Fruit fly (Drosophila melanogaster): ENCODE results near the gene pic.
A peak's percentile ranks its signal among the peaks of the same experiment; 100 is the strongest.

The pic gene

DNA sequence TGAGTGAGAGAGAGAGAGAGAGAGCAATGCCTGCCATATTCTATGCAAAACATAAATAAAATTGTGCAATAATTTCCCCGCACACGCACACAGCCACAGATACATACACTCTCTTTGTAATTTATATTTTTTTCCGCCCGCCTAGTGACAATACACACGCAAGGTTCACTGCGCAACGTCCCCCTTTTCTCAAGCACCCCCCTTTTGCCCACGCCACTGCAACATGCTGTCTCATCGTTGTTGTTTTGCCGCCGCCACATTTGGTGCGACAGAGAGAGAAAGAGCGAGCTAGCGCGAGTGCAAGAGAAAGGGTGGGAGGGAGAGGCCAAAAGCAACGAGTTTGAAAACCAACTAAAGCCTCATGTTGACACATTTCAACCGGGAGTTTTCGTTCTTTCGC, 39.7 kb upstream of the pic start (continued):
- TF ChIP-seq lbe (GFP tag; optimal IDR thresholded peaks at IDR 0.05) = peak; percentile 76
- TF ChIP-seq ash1 (GFP tag; optimal IDR thresholded peaks at IDR 0.05) = peak; percentile 78
- TF ChIP-seq croc (GFP tag; conservative IDR thresholded peaks at IDR 0.05) = peak; percentile 24; the same call in 2 of the 3 replicates
- no peak for TF ChIP-seq lov (optimal IDR thresholded peaks at IDR 0.05)
- 0 out of 3 replicates have a peak, but pooled peaks have one; percentile 57 for TF ChIP-seq lov (GFP tag; IDR thresholded peaks at IDR 0.05)
- peak; percentile 39 for TF ChIP-seq nerfin-1 (tag; optimal IDR thresholded peaks at IDR 0.05)
- TF ChIP-seq gro (GFP tag; optimal IDR thresholded peaks at IDR 0.05) = peak; percentile 61
- peak; percentile 72 for TF ChIP-seq chn (GFP tag; optimal IDR thresholded peaks at IDR 0.05)
- peak; percentile 40 for TF ChIP-seq pum (GFP tag; optimal IDR thresholded peaks at IDR 0.05)
- no peak for TF ChIP-seq Taf1 (GFP tag; IDR thresholded peaks at IDR 0.05)
- TF ChIP-seq cad (GFP tag; optimal IDR thresholded peaks at IDR 0.05) = no peak
- peak; percentile 66 for TF ChIP-seq eyg (GFP tag; optimal IDR thresholded peaks at IDR 0.05)
- TF ChIP-seq Hr78 (GFP tag; optimal IDR thresholded peaks at IDR 0.05) = peak in 1 of 2 experiments; percentile 11
- TF ChIP-seq Dfd (GFP tag; optimal IDR thresholded peaks at IDR 0.05) = no peak
- TF ChIP-seq Fer1 (GFP tag; optimal IDR thresholded peaks at IDR 0.05) = peak; percentile 50
- peak; percentile 62 for TF ChIP-seq org-1 (GFP tag; optimal IDR thresholded peaks at IDR 0.05)
- peak; percentile 75 for TF ChIP-seq nom (GFP tag; optimal IDR thresholded peaks at IDR 0.05)
- TF ChIP-seq amos (GFP tag; IDR thresholded peaks at IDR 0.05; ENCODE audit: partially characterized antibody) = no peak
- no peak for TF ChIP-seq CG6683 (GFP tag; optimal IDR thresholded peaks at IDR 0.05)
- TF ChIP-seq Ets65A (GFP tag) = peak; percentile 62
- TF ChIP-seq Atf3 (GFP tag; optimal IDR thresholded peaks at IDR 0.05) = peak; percentile 21
- peak; percentile 24 for TF ChIP-seq Jarid2 (GFP tag; optimal IDR thresholded peaks at IDR 0.05)
- peak; percentile 51 for TF ChIP-seq CG31224 (GFP tag; IDR thresholded peaks at IDR 0.05)
- peak; percentile 29 for TF ChIP-seq schlank (tag; optimal IDR thresholded peaks at IDR 0.05)
- TF ChIP-seq Atf6 (GFP tag; IDR thresholded peaks at IDR 0.05) = peak; percentile 46; the same call in 1 of the 2 replicates
- TF ChIP-seq tx (GFP tag; optimal IDR thresholded peaks at IDR 0.05) = peak; percentile 21
- TF ChIP-seq GATAe (GFP tag; conservative IDR thresholded peaks at IDR 0.05) = no peak
- TF ChIP-seq Eip74EF (GFP tag; optimal IDR thresholded peaks at IDR 0.05) = no peak
- 0 out of 2 replicates have a peak, but pooled peaks have one; percentile 31 for TF ChIP-seq CG4730 (GFP tag; IDR thresholded peaks at IDR 0.05)
- 0 out of 3 replicates have a peak, but pooled peaks have one; percentile 34 for TF ChIP-seq CG11695 (GFP tag; IDR thresholded peaks at IDR 0.05)
- TF ChIP-seq CG13296 (GFP tag; optimal IDR thresholded peaks at IDR 0.05) = peak; percentile 30
- no peak for TF ChIP-seq CG6854 (GFP tag; optimal IDR thresholded peaks at IDR 0.05)
- TF ChIP-seq CG31365 (tag; optimal IDR thresholded peaks at IDR 0.05) = no peak
- peak; percentile 45; the same call in 1 of the 2 replicates for TF ChIP-seq wor (GFP tag; IDR thresholded peaks at IDR 0.05)
- TF ChIP-seq pros (GFP tag; optimal IDR thresholded peaks at IDR 0.05) = peak; percentile 29
- TF ChIP-seq Sry-δ (GFP tag; optimal IDR thresholded peaks at IDR 0.05) = peak; percentile 30
- TF ChIP-seq lab (GFP tag; optimal IDR thresholded peaks at IDR 0.05) = peak; percentile 77
- TF ChIP-seq CG7556 (GFP tag; optimal IDR thresholded peaks at IDR 0.05) = peak; percentile 19
- TF ChIP-seq CG8359 (GFP tag; optimal IDR thresholded peaks at IDR 0.05; ENCODE audit: borderline replicate concordance) = no peak
- TF ChIP-seq CG8478 (optimal IDR thresholded peaks at IDR 0.05) = peak; percentile 89
- TF ChIP-seq ase (GFP tag; IDR thresholded peaks at IDR 0.05) = peak; percentile 69; the same call in 2 of the 3 replicates
- TF ChIP-seq CG34224 (GFP tag; IDR thresholded peaks at IDR 0.05; ENCODE audit: partially characterized antibody) = no peak
- TF ChIP-seq CG3995 (GFP tag; optimal IDR thresholded peaks at IDR 0.05) = no peak
- TF ChIP-seq HLH3B (GFP tag; IDR thresholded peaks at IDR 0.05) = peak; percentile 72
- TF ChIP-seq oc (tag; optimal IDR thresholded peaks at IDR 0.05) = peak; percentile 58
- peak; percentile 60 for TF ChIP-seq H2.0 (GFP tag; IDR thresholded peaks at IDR 0.05)
- peak; percentile 77 for TF ChIP-seq Ptx1 (GFP tag; IDR thresholded peaks at IDR 0.05)
- TF ChIP-seq Hsf (GFP tag; optimal IDR thresholded peaks at IDR 0.05) = peak; percentile 44
- TF ChIP-seq ftz-f1 (GFP tag; optimal IDR thresholded peaks at IDR 0.05) = peak; percentile 48
- no peak for TF ChIP-seq yki (optimal IDR thresholded peaks at IDR 0.05)
- TF ChIP-seq CG6272 (GFP tag; IDR thresholded peaks at IDR 0.05) = no peak; the same call in 1 of the 2 replicates

Data from whole organism, embryonic.